Worm (Caenorhabditis elegans) whole organism, L3 larva: Measurements from ENCODE around the gene F20C5.7.

ENCODE experiments used
- R02D3.7 ChIP-seq: fragments of 150-350 bp; optimal IDR thresholded peaks from 2 replicates; lab custom pipeline; 2014; ENCODE audit warnings: missing biosample characterization, missing genetic modification characterization
- ZK546.5 ChIP-seq: sonication (generic microtip); optimal IDR thresholded peaks from 2 replicates; lab custom pipeline; 2017; ENCODE audit warnings: missing biosample characterization, missing genetic modification characterization
- ama-1 ChIP-seq: fragments of 150-350 bp; optimal IDR thresholded peaks from 2 replicates; lab custom pipeline; 2018
- ceh-16 ChIP-seq: sonication (generic microtip); optimal IDR thresholded peaks from 2 replicates; lab custom pipeline; 2017; ENCODE audit warnings: missing biosample characterization, missing genetic modification characterization
- ceh-28 ChIP-seq: fragments of 150-350 bp; optimal IDR thresholded peaks from 2 replicates; lab custom pipeline; 2014; ENCODE audit warnings: missing biosample characterization, missing genetic modification reagents, missing genetic modification characterization
- ceh-82 ChIP-seq: fragments of 150-350 bp; optimal IDR thresholded peaks from 2 replicates; lab custom pipeline; 2014; ENCODE audit warnings: missing biosample characterization, missing genetic modification characterization
- ceh-9 ChIP-seq: sonication (generic microtip); optimal IDR thresholded peaks from 2 replicates; lab custom pipeline; 2018; ENCODE audit warnings: missing biosample characterization, missing genetic modification characterization
- daf-12 ChIP-seq: fragments of 150-350 bp; optimal IDR thresholded peaks from 2 replicates; lab custom pipeline; 2014; ENCODE audit warnings: missing biosample characterization, missing genetic modification reagents, missing genetic modification characterization
- egl-27 ChIP-seq: sonication (generic microtip); optimal IDR thresholded peaks from 4 replicates; lab custom pipeline; 2017; ENCODE audit warnings: missing biosample characterization, missing genetic modification reagents, missing genetic modification characterization
- elt-2 ChIP-seq: sonication (generic microtip); optimal IDR thresholded peaks from 2 replicates; lab custom pipeline; 2016; ENCODE audit warnings: missing genetic modification reagents, mild to moderate bottlenecking, missing genetic modification characterization, missing compliant biosample characterization
- eor-1 ChIP-seq, 2 experiments: fragments of 150-350 bp; optimal IDR thresholded peaks; 2 replicates each; lab custom pipeline; 2014 to 2018; ENCODE audit warnings: missing biosample characterization in 2 of 2, missing genetic modification characterization in 2 of 2
- fkh-2 ChIP-seq: fragments of 150-350 bp; optimal IDR thresholded peaks from 2 replicates; lab custom pipeline; 2014; ENCODE audit warnings: missing biosample characterization, missing genetic modification reagents, missing genetic modification characterization
- hmg-11 ChIP-seq: sonication (generic microtip); optimal IDR thresholded peaks from 2 replicates; lab custom pipeline; 2016; ENCODE audit warnings: missing genetic modification characterization, missing compliant biosample characterization
- jun-1 ChIP-seq: fragments of 150-350 bp; optimal IDR thresholded peaks from 2 replicates; lab custom pipeline; 2014; ENCODE audit warnings: missing biosample characterization, missing genetic modification reagents, missing genetic modification characterization
- lin-15B ChIP-seq: fragments of 150-350 bp; optimal IDR thresholded peaks from 2 replicates; lab custom pipeline; 2014; ENCODE audit warnings: missing biosample characterization, missing genetic modification characterization
- lin-39 ChIP-seq: fragments of 150-350 bp; optimal IDR thresholded peaks from 2 replicates; lab custom pipeline; 2018; ENCODE audit warnings: missing biosample characterization, missing genetic modification reagents, missing genetic modification characterization
- lsy-12 ChIP-seq: sonication (generic microtip); optimal IDR thresholded peaks from 2 replicates; lab custom pipeline; 2016; ENCODE audit warnings: mild to moderate bottlenecking, missing genetic modification characterization, missing compliant biosample characterization
- mdl-1 ChIP-seq: fragments of 150-350 bp; optimal IDR thresholded peaks from 2 replicates; lab custom pipeline; 2014; ENCODE audit warnings: missing biosample characterization, missing genetic modification characterization
- mml-1 ChIP-seq: fragments of 150-350 bp; sonication (generic microtip); optimal IDR thresholded peaks from 3 replicates; lab custom pipeline; 2014; ENCODE audit warnings: missing biosample characterization, missing genetic modification characterization
- nfya-1 ChIP-seq: sonication (generic microtip); optimal IDR thresholded peaks from 2 replicates; lab custom pipeline; 2017; ENCODE audit warnings: missing genetic modification characterization, mild to moderate bottlenecking, missing compliant biosample characterization, antibody characterized with exemption, moderate library complexity; ENCODE audit not compliant: insufficient read depth
- nhr-23 ChIP-seq: fragments of 150-350 bp; optimal IDR thresholded peaks from 2 replicates; lab custom pipeline; 2014; ENCODE audit warnings: missing biosample characterization, missing genetic modification reagents, missing genetic modification characterization
- nhr-237 ChIP-seq: fragments of 150-350 bp; optimal IDR thresholded peaks from 2 replicates; lab custom pipeline; 2014; ENCODE audit warnings: missing biosample characterization, missing genetic modification characterization
- nhr-28 ChIP-seq: fragments of 150-350 bp; optimal IDR thresholded peaks from 2 replicates; lab custom pipeline; 2014; ENCODE audit warnings: missing biosample characterization, missing genetic modification characterization
- nhr-43 ChIP-seq: sonication (generic microtip); optimal IDR thresholded peaks from 2 replicates; lab custom pipeline; 2016; ENCODE audit warnings: mild to moderate bottlenecking, missing genetic modification characterization, missing compliant biosample characterization; ENCODE audit not compliant: poor library complexity, severe bottlenecking
- nhr-76 ChIP-seq: fragments of 150-350 bp; sonication (generic microtip); optimal IDR thresholded peaks from 5 replicates; lab custom pipeline; 2014; ENCODE audit warnings: missing biosample characterization, missing genetic modification characterization
- pqm-1 ChIP-seq: fragments of 150-350 bp; optimal IDR thresholded peaks from 2 replicates; lab custom pipeline; 2017; ENCODE audit warnings: missing biosample characterization, missing genetic modification characterization, inconsistent platforms
- sea-2 ChIP-seq: fragments of 150-350 bp; sonication (generic microtip); optimal IDR thresholded peaks from 4 replicates; lab custom pipeline; 2014; ENCODE audit warnings: missing biosample characterization, missing genetic modification reagents, missing genetic modification characterization
- skn-1 ChIP-seq: fragments of 150-350 bp; optimal IDR thresholded peaks from 2 replicates; lab custom pipeline; 2014; ENCODE audit warnings: missing biosample characterization, missing genetic modification characterization
- snpc-4 ChIP-seq: fragments of 150-350 bp; optimal IDR thresholded peaks from 2 replicates; lab custom pipeline; 2014; ENCODE audit warnings: missing biosample characterization, missing genetic modification characterization
- tbx-2 ChIP-seq: sonication (generic microtip); optimal IDR thresholded peaks from 2 replicates; lab custom pipeline; 2016; ENCODE audit warnings: mild to moderate bottlenecking, missing genetic modification characterization, missing compliant biosample characterization
- unc-39 ChIP-seq: sonication (generic microtip); optimal IDR thresholded peaks from 4 replicates; lab custom pipeline; 2017; ENCODE audit warnings: missing biosample characterization, missing genetic modification characterization
- unc-62 ChIP-seq: fragments of 150-350 bp; sonication (generic microtip); optimal IDR thresholded peaks from 4 replicates; lab custom pipeline; 2014; ENCODE audit warnings: missing biosample characterization, missing genetic modification reagents, missing genetic modification characterization
- zag-1 ChIP-seq: fragments of 150-350 bp; optimal IDR thresholded peaks from 2 replicates; lab custom pipeline; 2014; ENCODE audit warnings: missing biosample characterization, missing genetic modification characterization
- ztf-11 ChIP-seq: fragments of 150-350 bp; optimal IDR thresholded peaks from 2 replicates; lab custom pipeline; 2014; ENCODE audit warnings: missing biosample characterization, missing genetic modification characterization
- ztf-4 ChIP-seq: fragments of 150-350 bp; optimal IDR thresholded peaks from 2 replicates; lab custom pipeline; 2014; ENCODE audit warnings: missing biosample characterization, missing genetic modification characterization

F20C5.7 gene

DNA sequence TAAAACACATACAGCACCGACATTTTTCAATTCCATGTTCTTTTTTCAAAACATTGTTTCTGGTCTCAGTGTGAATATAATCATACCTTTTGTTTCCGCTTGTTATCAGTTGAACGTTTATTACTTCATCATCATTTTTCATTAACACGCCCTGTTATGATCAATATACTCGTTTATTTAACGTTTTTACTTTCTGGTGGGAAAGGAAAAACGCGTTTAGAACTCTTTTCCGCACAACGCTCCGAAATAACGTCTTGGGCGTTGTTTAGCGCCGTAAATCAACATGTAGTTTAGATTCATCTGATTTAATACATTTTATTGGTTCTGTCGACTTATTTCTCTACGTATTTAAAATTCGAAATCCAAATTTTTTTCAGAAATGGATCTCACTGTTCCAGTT lies 20.1 kb downstream of the F20C5.7 start, which contains the start of gene pgm-3:
Gene pgm-3, plus strand, starts transcription at position 378 of the 400 bp plus-strand sequence.
- TF ChIP-seq lin-15B (tag; lab: Kevin White, UChicago) = peak; percentile 2
- TF ChIP-seq nhr-76 (tag; lab: Kevin White, UChicago) = no peak
- no peak for TF ChIP-seq ceh-16
- TF ChIP-seq ztf-4 (tag; lab: Kevin White, UChicago) = no peak
- no peak for TF ChIP-seq snpc-4
- peak; percentile 15 for TF ChIP-seq R02D3.7 (tag; lab: Kevin White, UChicago)
- no peak for TF ChIP-seq egl-27 (tag; lab: Kevin White, UChicago)
- TF ChIP-seq daf-12 (tag; lab: Kevin White, UChicago) = no peak
- no peak for TF ChIP-seq mml-1
- peak; percentile 32 for TF ChIP-seq pqm-1 (tag; lab: Kevin White, UChicago)
- TF ChIP-seq tbx-2 (tag; lab: Kevin White, UChicago) = no peak
- no peak for TF ChIP-seq mdl-1 (tag; lab: Kevin White, UChicago)
- TF ChIP-seq elt-2 (tag; lab: Kevin White, UChicago) = peak; percentile 64

DNA sequence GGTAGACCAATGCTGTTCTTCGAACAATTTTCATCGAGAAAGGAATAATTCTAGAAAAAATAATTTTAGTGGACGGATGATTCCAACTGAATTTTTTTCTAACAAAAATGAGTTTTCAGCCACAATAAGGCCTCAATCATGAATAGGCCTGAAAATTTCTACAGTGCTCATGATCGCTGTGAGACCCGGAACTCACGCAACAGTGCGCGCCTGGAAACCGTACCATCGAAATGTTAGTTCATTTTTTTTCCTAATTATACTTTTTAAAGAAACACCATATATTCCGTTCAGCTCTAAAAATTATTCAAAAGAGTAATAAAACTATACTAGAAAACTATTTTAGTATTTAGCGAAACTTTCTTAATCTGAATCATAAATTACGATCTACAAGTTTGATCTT lies 20.6 kb downstream of the F20C5.7 start:
- TF ChIP-seq mdl-1 (tag; lab: Kevin White, UChicago) (no peak), daf-12 (tag; lab: Kevin White, UChicago) (no peak), nhr-237 (tag; lab: Kevin White, UChicago) (no peak), elt-2 (tag; lab: Kevin White, UChicago) (no peak), ceh-9 (tag; lab: Kevin White, UChicago) (no peak), nfya-1 (tag; lab: Kevin White, UChicago) (no peak), R02D3.7 (tag; lab: Kevin White, UChicago) (no peak), ama-1 (no peak), ztf-11 (no peak), lin-39 (tag; lab: Kevin White, UChicago) (no peak), lin-15B (tag; lab: Kevin White, UChicago) (no peak), tbx-2 (tag; lab: Kevin White, UChicago) (no peak), nhr-43 (tag; lab: Kevin White, UChicago) (no peak), lsy-12 (tag; lab: Kevin White, UChicago) (no peak), ceh-28 (no peak), nhr-28 (tag; lab: Kevin White, UChicago) (no peak), snpc-4 (no peak), nhr-76 (tag; lab: Kevin White, UChicago) (no peak)

DNA sequence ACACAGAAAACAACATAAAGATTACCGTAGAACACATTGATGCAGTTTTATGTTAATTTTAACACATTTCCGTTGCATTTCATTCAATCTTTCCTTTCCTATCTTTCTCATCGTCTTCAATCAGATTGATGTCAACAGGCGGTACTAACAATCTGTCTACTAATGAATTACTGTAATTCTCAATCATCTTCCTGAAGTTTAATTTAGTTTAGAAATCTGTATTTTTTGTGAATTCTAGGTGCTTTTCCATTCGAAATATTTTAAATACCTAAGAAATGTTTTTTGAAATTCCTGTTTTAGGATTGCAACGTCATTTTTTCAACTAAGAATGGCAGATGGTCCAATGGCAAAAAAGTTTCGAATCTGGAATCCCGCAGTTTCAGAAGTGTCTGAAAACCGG lies 21.8 kb downstream of the F20C5.7 start, which contains the start of gene F21D5.9:
Gene F21D5.9, plus strand, starts transcription at position 301 of the 400 bp plus-strand sequence.
- TF ChIP-seq unc-39 (no peak), unc-62 (GFP tag; lab: Kevin White, UChicago) (no peak), ztf-4 (tag; lab: Kevin White, UChicago) (no peak)

DNA sequence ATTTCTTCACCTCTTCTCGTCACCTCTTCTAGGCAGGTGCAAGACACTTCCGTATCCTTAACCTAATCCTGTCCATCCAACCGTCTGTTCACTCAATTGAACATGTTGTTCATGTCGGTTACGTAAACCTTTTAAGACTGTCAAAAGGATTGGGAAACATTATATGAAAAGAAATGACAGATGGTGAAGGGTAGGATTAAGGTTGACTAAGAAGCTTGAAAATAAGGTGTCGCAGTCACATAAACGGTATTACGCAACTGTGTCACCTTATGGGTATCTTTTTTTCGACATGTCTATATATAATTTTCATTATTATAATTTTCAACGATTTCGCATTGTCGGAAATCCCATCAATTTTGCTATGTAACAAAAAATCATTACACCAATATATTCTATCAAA lies 22.7 kb downstream of the F20C5.7 start:
- TF ChIP-seq jun-1 (tag; lab: Kevin White, UChicago) (no peak), egl-27 (tag; lab: Kevin White, UChicago) (no peak), hmg-11 (tag; lab: Kevin White, UChicago) (no peak), elt-2 (tag; lab: Kevin White, UChicago) (no peak), skn-1 (tag; lab: Kevin White, UChicago) (no peak), lin-15B (tag; lab: Kevin White, UChicago) (no peak), zag-1 (tag; lab: Kevin White, UChicago) (no peak), ztf-11 (no peak), nhr-23 (no peak), sea-2 (GFP tag; lab: Kevin White, UChicago) (no peak), fkh-2 (tag; lab: Kevin White, UChicago) (no peak), snpc-4 (no peak), lin-39 (tag; lab: Kevin White, UChicago) (no peak), ZK546.5 (no peak), unc-62 (GFP tag; lab: Kevin White, UChicago) (no peak), ceh-82 (tag; lab: Kevin White, UChicago) (no peak), eor-1 (tag; optimal IDR thresholded peaks at IDR 0.05; lab: Kevin White, UChicago) (no peak), nhr-43 (tag; lab: Kevin White, UChicago) (no peak)
